Fruit fly (Drosophila melanogaster) whole organism, adult: ENCODE data around the gene eIF3i.

Experiments
- CG11617 ChIP-seq: fragments of 200-800 bp; sonication (Bioruptor generic); optimal IDR thresholded peaks from 2 replicates; lab custom pipeline; 2017; ENCODE audit warnings: mild to moderate bottlenecking, missing biosample characterization, missing genetic modification reagents, missing genetic modification characterization
- CG12768 ChIP-seq: fragments of 200-800 bp; sonication (Bioruptor generic); optimal IDR thresholded peaks from 2 replicates; lab custom pipeline; 2017; ENCODE audit warnings: missing biosample characterization, missing genetic modification characterization, mild to moderate bottlenecking, moderate library complexity, missing genetic modification reagents
- CG14711 ChIP-seq: fragments of 200-800 bp; sonication (Bioruptor generic); optimal IDR thresholded peaks from 2 replicates; lab custom pipeline; 2018; ENCODE audit warnings: missing biosample characterization, mild to moderate bottlenecking, missing genetic modification characterization, moderate library complexity
- CG1620 ChIP-seq: fragments of 200-800 bp; sonication (Bioruptor generic); optimal IDR thresholded peaks from 2 replicates; lab custom pipeline; 2016; ENCODE audit warnings: missing biosample characterization, missing genetic modification characterization
- CG33017 ChIP-seq: fragments of 200-800 bp; sonication (Bioruptor generic); optimal IDR thresholded peaks from 2 replicates; lab custom pipeline; 2018; ENCODE audit warnings: missing biosample characterization, mild to moderate bottlenecking, missing genetic modification characterization, moderate library complexity
- CG5204 ChIP-seq: fragments of 200-800 bp; sonication (Bioruptor generic); optimal IDR thresholded peaks from 2 replicates; lab custom pipeline; 2016; ENCODE audit warnings: missing biosample characterization, missing genetic modification characterization
- CG7045 ChIP-seq: fragments of 200-800 bp; sonication (Bioruptor generic); optimal IDR thresholded peaks from 2 replicates; lab custom pipeline; 2017; ENCODE audit warnings: missing biosample characterization, mild to moderate bottlenecking, missing genetic modification characterization
- CG7101 ChIP-seq: fragments of 200-800 bp; sonication (Bioruptor generic); optimal IDR thresholded peaks from 2 replicates; lab custom pipeline; 2018; ENCODE audit warnings: missing biosample characterization, mild to moderate bottlenecking, missing genetic modification characterization, moderate library complexity
- Clk ChIP-seq: fragments of 200-800 bp; sonication (Bioruptor generic); optimal IDR thresholded peaks from 2 replicates; lab custom pipeline; 2017; ENCODE audit warnings: missing biosample characterization, missing genetic modification characterization
- Crg-1 ChIP-seq: fragments of 200-800 bp; sonication (Bioruptor generic); optimal IDR thresholded peaks from 2 replicates; lab custom pipeline; 2016; ENCODE audit warnings: missing biosample characterization, missing genetic modification characterization
- Hr96 ChIP-seq: fragments of 200-800 bp; sonication (Bioruptor generic); optimal IDR thresholded peaks from 2 replicates; lab custom pipeline; 2016; ENCODE audit warnings: missing biosample characterization, missing genetic modification characterization
- Mnt ChIP-seq: fragments of 200-800 bp; sonication (Bioruptor generic); optimal IDR thresholded peaks from 2 replicates; lab custom pipeline; 2016; ENCODE audit warnings: missing biosample characterization, mild to moderate bottlenecking, missing genetic modification characterization
- bab1 ChIP-seq: fragments of 200-800 bp; sonication (Bioruptor generic); optimal IDR thresholded peaks from 3 replicates; lab custom pipeline; 2019; ENCODE audit warnings: missing biosample characterization, mild to moderate bottlenecking, missing genetic modification characterization, moderate library complexity
- cic ChIP-seq: fragments of 200-800 bp; sonication (Bioruptor generic); optimal IDR thresholded peaks from 2 replicates; lab custom pipeline; 2017; ENCODE audit warnings: missing biosample characterization, mild to moderate bottlenecking, missing genetic modification characterization, moderate library complexity
- cnc ChIP-seq, 2 experiments: fragments of >200 bp; optimal IDR thresholded peaks; 2 replicates each; lab custom pipeline; 2017
- kay ChIP-seq: fragments of 200-800 bp; sonication (Bioruptor generic); peaks from one replicate; lab custom pipeline; 2016; ENCODE audit warnings: missing biosample characterization, missing genetic modification characterization, borderline replicate concordance
- ovo ChIP-seq: fragments of 200-800 bp; sonication (Bioruptor generic); optimal IDR thresholded peaks from 2 replicates; lab custom pipeline; 2016; ENCODE audit warnings: missing biosample characterization, missing genetic modification characterization
- pad ChIP-seq: fragments of 200-800 bp; sonication (Bioruptor generic); optimal IDR thresholded peaks from 3 replicates; lab custom pipeline; 2017; ENCODE audit warnings: missing biosample characterization, missing genetic modification characterization, mild to moderate bottlenecking, moderate library complexity, missing genetic modification reagents
- tj ChIP-seq: fragments of 200-800 bp; sonication (Bioruptor generic); optimal IDR thresholded peaks from 3 replicates; lab custom pipeline; 2017; ENCODE audit warnings: missing biosample characterization, mild to moderate bottlenecking, missing genetic modification characterization, moderate library complexity
- toe ChIP-seq: fragments of 200-800 bp; sonication (Bioruptor generic); optimal IDR thresholded peaks from 2 replicates; lab custom pipeline; 2016; ENCODE audit warnings: missing biosample characterization, missing genetic modification characterization

Gene eIF3i

DNA sequence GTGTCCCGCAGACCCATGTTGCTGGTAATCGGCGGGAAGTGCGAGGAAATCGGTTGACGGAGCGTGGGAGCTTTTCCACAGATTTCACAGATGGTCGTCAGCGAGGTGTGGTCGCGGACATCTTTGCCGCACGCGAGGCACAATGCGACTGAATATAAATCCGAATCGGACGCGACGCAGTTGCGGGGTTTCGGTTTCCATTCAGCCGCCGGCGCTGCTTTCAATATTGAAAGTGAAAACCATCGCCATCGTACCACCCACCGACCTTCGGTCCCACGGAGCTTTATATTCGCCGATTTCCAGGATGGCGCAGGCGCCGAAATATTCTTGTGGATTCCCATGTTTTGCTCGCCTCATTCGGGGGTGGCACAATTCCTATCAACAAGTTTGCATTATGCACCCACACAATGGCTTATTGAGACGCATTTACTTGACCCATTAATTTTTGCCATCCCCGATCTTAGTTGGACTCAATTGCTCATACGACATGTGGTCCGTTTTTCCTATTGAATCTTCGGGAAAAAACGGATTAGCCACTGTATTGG, 31.2 kb downstream of the eIF3i start, which contains the start of gene hoe2:
hoe2 (minus strand) TSS at position 126 of the 545 bp plus-strand sequence.
- TF ChIP-seq CG7045 (GFP tag; lab: Kevin White, UChicago) (peak; percentile 5), CG14711 (tag; lab: Kevin White, UChicago) (no peak)

DNA sequence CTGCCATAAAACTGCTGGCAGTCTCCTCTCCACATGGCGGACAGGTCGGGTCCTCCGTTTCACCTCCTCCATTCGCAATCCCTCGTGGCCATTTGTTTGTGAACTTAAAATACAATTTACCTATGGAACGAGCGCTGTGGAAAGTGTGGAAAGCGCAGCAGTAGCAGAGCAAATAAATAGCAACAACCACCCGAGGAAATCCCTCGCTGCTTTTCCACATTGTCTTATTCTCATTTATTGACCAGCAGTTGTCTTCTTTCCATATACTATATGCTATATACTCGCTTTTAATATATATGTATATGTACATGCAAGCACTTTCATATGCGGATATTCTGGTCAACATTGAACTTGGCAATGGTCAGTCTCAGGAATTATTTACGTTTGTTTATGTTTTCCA, 35.3 kb downstream of the eIF3i start, which contains the start of gene hoe1:
hoe1 (minus strand) TSS at position 101 of the 400 bp plus-strand sequence.
- TF ChIP-seq cnc (optimal IDR thresholded peaks at IDR 0.05; lab: Kevin White, UChicago) (no peak), ovo (GFP tag; lab: Kevin White, UChicago) (no peak), CG12768 (GFP tag; lab: Kevin White, UChicago) (no peak), tj (GFP tag; lab: Kevin White, UChicago) (no peak), CG7101 (no peak), CG33017 (tag; lab: Kevin White, UChicago) (no peak), toe (GFP tag; lab: Kevin White, UChicago) (no peak), CG5204 (GFP tag; lab: Kevin White, UChicago) (no peak), Mnt (GFP tag; lab: Kevin White, UChicago) (no peak), Clk (no peak)

DNA sequence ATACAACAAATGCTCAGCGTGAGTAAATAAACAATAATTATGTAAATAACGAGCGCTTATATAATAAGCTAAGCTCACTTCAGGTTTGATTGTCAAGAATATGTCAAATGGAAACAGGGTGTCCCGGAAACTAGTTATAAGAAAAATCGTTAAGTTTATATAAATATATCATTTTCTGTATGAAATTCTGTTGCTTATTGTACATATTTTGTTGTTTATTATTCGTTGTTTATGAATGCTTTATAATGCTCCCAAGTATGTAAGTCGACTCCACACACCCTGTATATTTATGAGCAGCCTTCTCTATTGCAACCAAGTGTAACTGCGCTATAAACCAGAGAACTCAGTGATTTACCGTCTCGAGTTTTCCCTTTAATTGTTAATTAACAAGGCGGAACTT, 37.0 kb downstream of the eIF3i start:
- peak; percentile 36 for TF ChIP-seq kay (GFP tag; lab: Kevin White, UChicago)
- TF ChIP-seq CG1620 (GFP tag; lab: Kevin White, UChicago): no peak
- TF ChIP-seq CG7045 (GFP tag; lab: Kevin White, UChicago): peak; percentile 83
- TF ChIP-seq bab1 (GFP tag; lab: Kevin White, UChicago): peak; percentile 35
- TF ChIP-seq cic (GFP tag; lab: Kevin White, UChicago): no peak
- TF ChIP-seq CG14711 (tag; lab: Kevin White, UChicago): peak; percentile 69
- TF ChIP-seq Clk: no peak
- peak; percentile 51 for TF ChIP-seq CG12768 (GFP tag; lab: Kevin White, UChicago)
- TF ChIP-seq CG11617 (GFP tag; lab: Kevin White, UChicago): peak; percentile 20
- peak; percentile 12 for TF ChIP-seq Hr96 (GFP tag; lab: Kevin White, UChicago)
- TF ChIP-seq CG7101: peak; percentile 67
- no peak for TF ChIP-seq ovo (GFP tag; lab: Kevin White, UChicago)
- TF ChIP-seq Crg-1 (GFP tag; lab: Kevin White, UChicago): no peak
- no peak for TF ChIP-seq cnc (optimal IDR thresholded peaks at IDR 0.05; lab: Kevin White, UChicago)
- TF ChIP-seq Mnt (GFP tag; lab: Kevin White, UChicago): no peak
- TF ChIP-seq tj (GFP tag; lab: Kevin White, UChicago): peak; percentile 30
- TF ChIP-seq pad: no peak
- peak; percentile 61 for TF ChIP-seq CG5204 (GFP tag; lab: Kevin White, UChicago)
- peak; percentile 9 for TF ChIP-seq toe (GFP tag; lab: Kevin White, UChicago)
- TF ChIP-seq CG33017 (tag; lab: Kevin White, UChicago): peak; percentile 90

DNA sequence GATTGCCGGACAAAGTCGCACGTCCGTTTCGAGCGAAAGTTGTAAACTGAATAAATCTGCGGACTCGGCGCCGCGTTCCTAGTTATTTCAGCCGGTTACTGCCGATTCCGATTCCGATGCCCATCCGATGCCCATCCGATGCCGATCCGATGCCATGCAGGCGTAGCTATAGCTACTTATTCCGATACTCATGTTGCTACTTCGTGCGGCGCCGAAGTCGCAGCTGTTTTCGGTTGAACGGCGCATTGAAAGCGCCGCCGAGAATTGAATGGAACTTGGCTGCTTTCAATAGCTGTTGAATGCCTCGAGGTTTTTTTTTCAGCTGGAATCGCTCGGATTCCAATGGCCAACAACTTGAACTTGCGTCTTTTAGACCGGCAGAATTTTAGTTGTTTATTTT, 39.2 kb downstream of the eIF3i start:
- TF ChIP-seq kay (GFP tag; lab: Kevin White, UChicago) (no peak), CG7045 (GFP tag; lab: Kevin White, UChicago) (peak; percentile 30), CG12768 (GFP tag; lab: Kevin White, UChicago) (no peak), CG1620 (GFP tag; lab: Kevin White, UChicago) (no peak)

DNA sequence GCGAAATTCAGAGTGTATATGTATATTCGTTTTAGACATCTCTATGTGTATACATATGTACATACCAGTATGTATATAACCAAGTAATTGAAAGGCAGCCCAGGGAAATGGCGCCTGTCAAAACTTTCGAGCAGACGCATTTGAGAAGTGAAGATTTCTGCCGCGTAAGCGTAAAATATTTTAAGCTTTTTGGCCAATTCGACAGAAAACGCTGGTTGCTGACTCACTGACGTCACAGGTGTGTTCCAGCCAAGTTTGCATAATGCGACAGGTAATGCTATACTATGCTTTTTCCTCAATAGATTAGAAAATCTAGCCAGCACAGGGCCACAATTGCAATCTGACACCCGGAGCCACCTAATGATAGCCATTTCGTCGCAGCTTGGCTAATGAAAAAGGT, 50.8 kb downstream of the eIF3i start:
- no peak for TF ChIP-seq CG33017 (tag; lab: Kevin White, UChicago)
- peak; percentile 90 for TF ChIP-seq tj (GFP tag; lab: Kevin White, UChicago)
- no peak for TF ChIP-seq CG14711 (tag; lab: Kevin White, UChicago)
